Worm (Caenorhabditis elegans) whole organism, L2 larva: ENCODE measurements around the gene math-23.
"Not testable (repeated sequence)": the region's sequence is repeated elsewhere in the genome, so short reads cannot be mapped to it uniquely, and the experiment has no call there.

Experiments used
- C34F6.9 ChIP-seq: fragments of 150-350 bp; optimal IDR thresholded peaks from 2 replicates; lab custom pipeline; 2014; ENCODE audit warnings: missing biosample characterization, missing genetic modification characterization
- F13H6.1 ChIP-seq: sonication (generic microtip); optimal IDR thresholded peaks from 2 replicates; lab custom pipeline; 2016; ENCODE audit warnings: missing genetic modification characterization, missing compliant biosample characterization
- R02D3.7 ChIP-seq: fragments of 150-350 bp; optimal IDR thresholded peaks from 2 replicates; lab custom pipeline; 2014; ENCODE audit warnings: missing biosample characterization, missing genetic modification characterization
- alr-1 ChIP-seq: fragments of 150-350 bp; optimal IDR thresholded peaks from 2 replicates; lab custom pipeline; 2014; ENCODE audit warnings: missing biosample characterization, missing genetic modification characterization
- aly-2 ChIP-seq: fragments of 150-350 bp; optimal IDR thresholded peaks from 2 replicates; lab custom pipeline; 2014; ENCODE audit warnings: missing biosample characterization, missing genetic modification characterization
- ama-1 ChIP-seq: fragments of 150-350 bp; optimal IDR thresholded peaks from 2 replicates; lab custom pipeline; 2018; ENCODE audit warnings: inconsistent platforms
- ceh-16 ChIP-seq: fragments of 150-350 bp; optimal IDR thresholded peaks from 2 replicates; lab custom pipeline; 2014; ENCODE audit warnings: missing biosample characterization, missing genetic modification characterization
- ceh-82 ChIP-seq: fragments of 150-350 bp; optimal IDR thresholded peaks from 2 replicates; lab custom pipeline; 2014; ENCODE audit warnings: missing biosample characterization, missing genetic modification characterization
- crh-2 ChIP-seq: sonication (generic microtip); optimal IDR thresholded peaks from 2 replicates; lab custom pipeline; 2017; ENCODE audit warnings: missing biosample characterization, missing genetic modification characterization
- dmd-4 ChIP-seq: sonication (generic microtip); optimal IDR thresholded peaks from 2 replicates; lab custom pipeline; 2017; ENCODE audit warnings: missing biosample characterization, missing genetic modification characterization
- egl-27 ChIP-seq: sonication (generic microtip); optimal IDR thresholded peaks from 3 replicates; lab custom pipeline; 2017; ENCODE audit warnings: missing biosample characterization, missing genetic modification reagents, missing genetic modification characterization
- elt-3 ChIP-seq: sonication (generic microtip); optimal IDR thresholded peaks from 2 replicates; lab custom pipeline; 2017; ENCODE audit warnings: missing biosample characterization, missing genetic modification characterization
- fos-1 ChIP-seq: fragments of 150-350 bp; optimal IDR thresholded peaks from 2 replicates; lab custom pipeline; 2014; ENCODE audit warnings: missing biosample characterization, missing genetic modification characterization
- gmeb-1 ChIP-seq: fragments of 150-350 bp; optimal IDR thresholded peaks from 2 replicates; lab custom pipeline; 2014; ENCODE audit warnings: missing biosample characterization, missing genetic modification characterization
- lin-39 ChIP-seq: fragments of 150-350 bp; optimal IDR thresholded peaks from 2 replicates; lab custom pipeline; 2014; ENCODE audit warnings: missing biosample characterization, missing genetic modification reagents, missing genetic modification characterization
- lsy-2 ChIP-seq, 2 experiments: fragments of 150-350 bp in 1 of 2; sonication (generic microtip) in 1 of 2; optimal IDR thresholded peaks; 2 replicates each; lab custom pipeline; 2014 to 2017; ENCODE audit warnings: missing biosample characterization in 2 of 2, missing genetic modification characterization in 2 of 2
- mab-5 ChIP-seq: fragments of 150-350 bp; optimal IDR thresholded peaks from 2 replicates; lab custom pipeline; 2014; ENCODE audit warnings: missing biosample characterization, missing genetic modification characterization
- nhr-10 ChIP-seq: sonication (generic microtip); optimal IDR thresholded peaks from 2 replicates; lab custom pipeline; 2017; ENCODE audit warnings: missing biosample characterization, missing genetic modification characterization
- nhr-12 ChIP-seq: fragments of 150-350 bp; optimal IDR thresholded peaks from 2 replicates; lab custom pipeline; 2014; ENCODE audit warnings: missing biosample characterization, missing genetic modification characterization
- nhr-129 ChIP-seq: fragments of 150-350 bp; optimal IDR thresholded peaks from 2 replicates; lab custom pipeline; 2014; ENCODE audit warnings: missing biosample characterization, missing genetic modification characterization
- nhr-23 ChIP-seq: fragments of 150-350 bp; optimal IDR thresholded peaks from 2 replicates; lab custom pipeline; 2014; ENCODE audit warnings: missing biosample characterization, missing genetic modification reagents, missing genetic modification characterization
- nhr-25 ChIP-seq: fragments of 150-350 bp; sonication (generic microtip); optimal IDR thresholded peaks from 3 replicates; lab custom pipeline; 2014; ENCODE audit warnings: missing biosample characterization, missing genetic modification characterization
- nhr-6 ChIP-seq: fragments of 150-350 bp; optimal IDR thresholded peaks from 2 replicates; lab custom pipeline; 2014; ENCODE audit warnings: missing biosample characterization, missing genetic modification characterization
- nhr-77 ChIP-seq: fragments of 150-350 bp; optimal IDR thresholded peaks from 2 replicates; lab custom pipeline; 2014; ENCODE audit warnings: missing biosample characterization, missing genetic modification characterization
- skn-1 ChIP-seq: sonication (generic microtip); optimal IDR thresholded peaks from 2 replicates; lab custom pipeline; 2017; ENCODE audit warnings: missing biosample characterization, missing genetic modification characterization
- sma-3 ChIP-seq: sonication (generic microtip); optimal IDR thresholded peaks from 2 replicates; lab custom pipeline; 2016; ENCODE audit warnings: missing genetic modification reagents, missing genetic modification characterization, missing compliant biosample characterization
- sma-9 ChIP-seq, 2 experiments: fragments of 150-350 bp in 1 of 2; sonication (generic microtip) in 1 of 2; optimal IDR thresholded peaks; 2 replicates each; lab custom pipeline; 2014 to 2016; ENCODE audit warnings: missing genetic modification characterization in 2 of 2, mild to moderate bottlenecking in 1 of 2, missing biosample characterization in 1 of 2, missing compliant biosample characterization in 1 of 2, missing genetic modification reagents in 1 of 2, moderate library complexity in 1 of 2
- snpc-4 ChIP-seq: fragments of 150-350 bp; optimal IDR thresholded peaks from 2 replicates; lab custom pipeline; 2014; ENCODE audit warnings: missing biosample characterization, missing genetic modification characterization
- unc-39 ChIP-seq: fragments of 150-350 bp; optimal IDR thresholded peaks from 2 replicates; lab custom pipeline; 2014; ENCODE audit warnings: missing biosample characterization, missing genetic modification characterization
- unc-55 ChIP-seq: fragments of 150-350 bp; sonication (generic microtip); optimal IDR thresholded peaks from 3 replicates; lab custom pipeline; 2014; ENCODE audit warnings: missing biosample characterization, missing genetic modification reagents, missing genetic modification characterization
- zag-1 ChIP-seq: fragments of 150-350 bp; optimal IDR thresholded peaks from 2 replicates; lab custom pipeline; 2014; ENCODE audit warnings: missing biosample characterization, missing genetic modification characterization
- ztf-1 ChIP-seq: fragments of 200-800 bp; sonication (Bioruptor generic); conservative IDR thresholded peaks from 2 replicates; pipeline ENCODE4 v1.3.6; 2022; ENCODE audit warnings: missing genetic modification characterization, missing compliant biosample characterization
- ztf-11 ChIP-seq: sonication (generic microtip); optimal IDR thresholded peaks from 2 replicates; lab custom pipeline; 2017; ENCODE audit warnings: missing biosample characterization, missing genetic modification characterization
- ztf-4 ChIP-seq: fragments of 150-350 bp; optimal IDR thresholded peaks from 2 replicates; lab custom pipeline; 2014; ENCODE audit warnings: missing biosample characterization, missing genetic modification characterization

Gene math-23

DNA sequence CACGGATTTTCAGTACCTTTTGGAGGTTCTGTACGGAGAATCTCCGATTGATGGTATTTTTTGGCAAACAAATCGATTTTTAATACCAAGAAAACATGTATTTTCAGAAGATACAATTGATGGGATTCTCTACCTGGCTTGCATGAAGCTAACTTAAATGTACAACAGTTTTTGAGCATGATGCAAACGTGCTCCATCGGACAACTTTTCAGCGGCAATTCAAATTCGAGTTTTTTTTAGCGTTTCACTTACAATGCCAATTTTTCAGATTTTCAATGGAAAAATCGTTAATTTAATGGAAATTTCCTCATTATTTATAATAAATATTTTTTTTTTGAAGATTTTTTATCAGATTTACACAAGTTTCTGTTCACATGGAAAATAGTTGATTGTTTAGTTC is 26.5 kb downstream of the math-23 start:
- TF ChIP-seq snpc-4 (tag; lab: Kevin White, UChicago) (no peak), unc-55 (GFP tag; lab: Kevin White, UChicago) (no peak), zag-1 (tag; lab: Kevin White, UChicago) (no peak), nhr-6 (tag; lab: Kevin White, UChicago) (no peak), gmeb-1 (no peak), nhr-10 (tag; lab: Kevin White, UChicago) (no peak), C34F6.9 (no peak), ztf-4 (no peak), nhr-23 (no peak), elt-3 (tag; lab: Kevin White, UChicago) (no peak), dmd-4 (tag; lab: Kevin White, UChicago) (no peak), aly-2 (no peak), F13H6.1 (tag; lab: Kevin White, UChicago) (no peak), ceh-16 (tag; lab: Kevin White, UChicago) (no peak), nhr-77 (tag; lab: Kevin White, UChicago) (no peak), nhr-129 (tag; lab: Kevin White, UChicago) (no peak), lsy-2 (tag; optimal IDR thresholded peaks at IDR 0.05; lab: Kevin White, UChicago) (no peak), unc-39 (tag; lab: Kevin White, UChicago) (no peak)

DNA sequence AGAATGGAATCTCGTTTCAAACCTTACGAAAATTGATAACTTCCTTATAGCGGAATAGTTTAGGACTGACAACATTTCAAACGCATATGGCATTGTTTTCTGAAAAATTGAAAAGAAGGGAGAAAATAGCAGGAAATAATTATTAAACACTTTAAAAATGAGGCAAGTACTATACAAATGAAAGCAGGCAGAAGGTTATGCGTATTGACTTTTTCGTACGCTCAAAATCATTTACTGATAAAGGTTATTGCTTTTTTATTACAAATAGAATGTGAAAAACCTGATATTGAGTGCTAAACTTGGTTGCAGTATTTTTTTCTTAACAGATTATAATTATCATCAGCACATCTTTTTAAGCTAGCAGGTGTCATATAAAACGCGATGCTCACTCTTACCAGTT is 37.6 kb downstream of the math-23 start, which contains the start of gene ZK250.13:
Gene ZK250.13, minus strand, starts transcription at position 101 of the 400 bp plus-strand sequence.
- TF ChIP-seq R02D3.7 (tag; lab: Kevin White, UChicago) (no peak), nhr-6 (tag; lab: Kevin White, UChicago) (no peak), nhr-12 (tag; lab: Kevin White, UChicago) (no peak), ceh-82 (no peak), nhr-25 (no peak), unc-39 (tag; lab: Kevin White, UChicago) (no peak), skn-1 (tag; lab: Kevin White, UChicago) (no peak), lsy-2 (tag; optimal IDR thresholded peaks at IDR 0.05; lab: Kevin White, UChicago) (no peak), elt-3 (tag; lab: Kevin White, UChicago) (no peak), nhr-129 (tag; lab: Kevin White, UChicago) (no peak), nhr-23 (no peak), ztf-1 (GFP tag; lab: Robert Waterston, UW) (no peak), egl-27 (tag; lab: Kevin White, UChicago) (no peak)

DNA sequence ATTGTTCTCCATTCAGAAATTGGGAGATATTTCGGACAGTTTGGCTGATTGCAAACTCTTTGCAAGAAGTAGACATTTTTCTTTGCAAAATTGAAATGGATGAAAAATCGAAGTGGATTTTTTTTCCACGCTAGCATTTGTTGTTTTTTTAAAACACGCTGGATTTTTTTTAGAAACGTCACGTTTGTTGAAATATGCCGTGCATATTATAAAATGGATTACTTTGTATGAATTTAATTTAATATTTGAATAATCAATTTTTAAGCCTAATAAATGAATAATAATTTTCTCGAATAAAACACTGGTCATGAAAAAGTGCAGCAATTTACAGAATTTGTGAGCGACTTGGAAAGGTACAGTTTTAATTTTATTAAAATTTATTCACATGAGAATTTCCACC is 43.0 kb downstream of the math-23 start, which contains the start of gene ZK250.14:
Gene ZK250.14, minus strand, starts transcription at position 101 of the 400 bp plus-strand sequence.
- no peak for TF ChIP-seq fos-1 (tag; lab: Kevin White, UChicago)
- TF ChIP-seq crh-2 = no peak
- TF ChIP-seq F13H6.1 (tag; lab: Kevin White, UChicago) = no peak

DNA sequence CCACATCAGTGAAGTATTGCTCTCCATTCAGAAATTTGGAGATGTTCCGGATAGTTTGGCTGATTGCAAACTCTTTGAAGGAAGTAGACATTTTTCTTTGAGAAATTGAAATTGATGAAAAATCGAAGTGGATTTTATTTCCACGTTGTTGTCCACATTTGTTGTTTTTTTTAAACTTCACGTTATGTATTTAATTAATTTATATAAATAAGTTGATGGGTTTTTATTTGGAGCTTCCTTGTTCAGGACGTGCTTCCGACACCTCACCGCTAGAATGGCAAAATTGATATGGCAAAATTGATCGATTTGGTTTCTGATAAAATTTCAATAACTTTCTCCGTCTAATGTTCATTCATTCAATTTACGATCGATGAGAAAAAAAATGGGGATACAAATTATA is 44.3 kb downstream of the math-23 start, which contains the start of gene math-48:
Gene math-48, minus strand, starts transcription at position 101 of the 400 bp plus-strand sequence.
- TF ChIP-seq ama-1 (lab: Kevin White, UChicago) (no peak), ztf-11 (tag; lab: Kevin White, UChicago) (no peak), crh-2 (no peak), lin-39 (no peak), sma-9 (GFP tag; optimal IDR thresholded peaks at IDR 0.05; lab: Kevin White, UChicago) (no peak), sma-9 (tag; optimal IDR thresholded peaks at IDR 0.05; lab: Kevin White, UChicago) (no peak), snpc-4 (tag; lab: Kevin White, UChicago) (no peak), R02D3.7 (tag; lab: Kevin White, UChicago) (no peak), nhr-25 (no peak)

DNA sequence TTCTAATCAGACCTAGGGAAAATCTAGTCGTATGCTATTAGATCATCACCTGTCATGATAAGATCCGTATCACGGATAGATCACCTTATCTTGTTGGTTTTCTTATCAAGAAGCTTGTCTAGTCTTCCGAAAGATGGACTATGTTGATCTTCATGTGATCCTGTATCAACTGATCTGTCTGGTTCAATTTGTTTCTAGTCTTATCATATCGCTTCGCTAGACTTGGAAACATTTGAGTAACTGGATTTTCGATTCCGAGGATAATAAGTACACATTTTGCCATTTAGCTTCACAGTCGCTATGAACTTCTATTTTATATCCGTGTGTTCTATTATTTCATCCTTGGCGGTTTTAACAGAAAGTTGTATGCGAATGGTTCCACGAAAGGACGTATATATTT is 46.3 kb downstream of the math-23 start, which contains the start of gene ZK250.2:
Gene ZK250.2, plus strand, starts transcription at position 301 of the 400 bp plus-strand sequence.
- TF ChIP-seq aly-2; nhr-129 (tag; lab: Kevin White, UChicago); alr-1: not testable (repeated sequence)
- TF ChIP-seq, all 48 proteins: peak for 0; not testable (repeated sequence) for 48

DNA sequence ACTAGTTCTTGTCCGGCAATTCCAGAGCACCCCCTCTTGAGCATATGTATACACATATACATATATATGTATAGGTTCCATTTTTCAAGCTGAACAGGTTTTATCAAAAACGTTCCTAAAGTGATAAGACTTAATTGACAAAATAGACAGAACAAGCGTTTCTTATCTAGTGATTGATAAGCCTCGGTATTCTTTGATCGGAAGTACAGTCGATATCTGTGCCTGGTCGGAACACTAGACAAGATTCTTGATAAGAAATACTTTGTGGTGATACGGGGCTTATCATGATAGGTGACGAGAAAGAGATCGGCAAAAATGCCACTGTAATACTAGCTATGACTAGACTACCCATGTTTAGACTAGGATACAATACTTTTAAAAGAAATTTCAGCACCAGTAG is 47.0 kb downstream of the math-23 start:
- peak; percentile 10 for TF ChIP-seq sma-3 (GFP tag; lab: Kevin White, UChicago)
- peak; percentile 72 for TF ChIP-seq sma-9 (GFP tag; optimal IDR thresholded peaks at IDR 0.05; lab: Kevin White, UChicago)
- no peak for TF ChIP-seq sma-9 (tag; optimal IDR thresholded peaks at IDR 0.05; lab: Kevin White, UChicago)
- peak; percentile 12 for TF ChIP-seq crh-2
- TF ChIP-seq skn-1 (tag; lab: Kevin White, UChicago) = no peak
- peak; percentile 86 for TF ChIP-seq fos-1 (tag; lab: Kevin White, UChicago)
- TF ChIP-seq ztf-11 (tag; lab: Kevin White, UChicago) = no peak
- TF ChIP-seq egl-27 (tag; lab: Kevin White, UChicago) = peak; percentile 9
- TF ChIP-seq mab-5 (tag; lab: Kevin White, UChicago) = no peak
